Worm (Caenorhabditis elegans) whole organism, midembryonic: Measurements from ENCODE around the gene tif-1A.

Source experiments
- T22C8.4 ChIP-seq: fragments of 200-800 bp; sonication (Bioruptor generic); IDR thresholded peaks from 2 replicates; pipeline ENCODE4 v1.3.6; 2022; ENCODE audit warnings: missing genetic modification characterization, missing compliant biosample characterization
- cog-1 ChIP-seq: sonication (generic microtip); optimal IDR thresholded peaks from 2 replicates; lab custom pipeline; 2016; ENCODE audit warnings: missing genetic modification characterization, missing compliant biosample characterization
- flt-1 ChIP-seq: fragments of 200-800 bp; sonication (Bioruptor generic); IDR thresholded peaks from 2 replicates; pipeline ENCODE4 v1.3.6; 2022; ENCODE audit warnings: missing genetic modification characterization, missing compliant biosample characterization
- klf-2 ChIP-seq: fragments of 200-800 bp; sonication (Bioruptor generic); conservative IDR thresholded peaks from 2 replicates; pipeline ENCODE4 v1.3.6; 2022; ENCODE audit warnings: missing genetic modification reagents, missing genetic modification characterization, missing compliant biosample characterization
- med-1 ChIP-seq: sonication (generic microtip); optimal IDR thresholded peaks from 2 replicates; lab custom pipeline; 2017; ENCODE audit warnings: missing genetic modification characterization, mild to moderate bottlenecking, missing compliant biosample characterization, antibody characterized with exemption, missing genetic modification reagents; ENCODE audit not compliant: insufficient read depth
- tab-1 ChIP-seq: fragments of 200-800 bp; sonication (Bioruptor generic); IDR thresholded peaks from 2 replicates; pipeline ENCODE4 v1.3.6; 2022; ENCODE audit warnings: missing genetic modification characterization, missing compliant biosample characterization
- ztf-23 ChIP-seq: fragments of 200-800 bp; sonication (Bioruptor generic); IDR thresholded peaks from 2 replicates; pipeline ENCODE4 v1.3.6; 2022; ENCODE audit warnings: missing genetic modification reagents, missing genetic modification characterization, missing compliant biosample characterization
- ztf-29 ChIP-seq: fragments of 200-800 bp; sonication (Bioruptor generic); IDR thresholded peaks from 2 replicates; pipeline ENCODE4 v1.3.6; 2022; ENCODE audit warnings: missing genetic modification reagents, missing genetic modification characterization, missing compliant biosample characterization

ce11 chrIII:4010168-4010567 is 6.3 kb upstream of the tif-1A start:
- no peak for TF ChIP-seq tab-1
- peak; percentile 24; the same call in 1 of the 2 replicates for TF ChIP-seq ztf-23
- TF ChIP-seq T22C8.4: no peak
- TF ChIP-seq flt-1: peak; percentile 65
- peak; percentile 99 for TF ChIP-seq ztf-29 (GFP tag; lab: Robert Waterston, UW)
- peak; percentile 59 for TF ChIP-seq cog-1 (tag; lab: Kevin White, UChicago)
- no peak for TF ChIP-seq klf-2
- no peak for TF ChIP-seq med-1
